Fruit fly (Drosophila melanogaster) whole organism, embryonic: ENCODE data around the gene Chrac-16.

Experiments used
- Aef1 ChIP-seq: fragments of 200-800 bp; sonication (Bioruptor generic); IDR thresholded peaks from 3 replicates; pipeline ENCODE4 v1.3.6; 2022; ENCODE audit warnings: missing biosample characterization, missing genetic modification characterization
- Atf3 ChIP-seq: fragments of 200-800 bp; sonication (Bioruptor generic); optimal IDR thresholded peaks from 3 replicates; lab custom pipeline; 2016; ENCODE audit warnings: missing biosample characterization, missing genetic modification characterization
- Blimp-1 ChIP-seq: fragments of 200-800 bp; sonication (Bioruptor generic); optimal IDR thresholded peaks from 3 replicates; lab custom pipeline; 2018; ENCODE audit warnings: missing biosample characterization, missing genetic modification characterization, mild to moderate bottlenecking, moderate library complexity, missing genetic modification reagents
- CG10267 ChIP-seq: fragments of 200-800 bp; sonication (Bioruptor generic); optimal IDR thresholded peaks from 2 replicates; lab custom pipeline; 2018; ENCODE audit warnings: missing biosample characterization, mild to moderate bottlenecking, missing genetic modification characterization, moderate library complexity
- CG12155 ChIP-seq: fragments of 200-800 bp; sonication (Bioruptor generic); optimal IDR thresholded peaks from 3 replicates; lab custom pipeline; 2016; ENCODE audit warnings: missing biosample characterization, missing genetic modification characterization
- CG12299 ChIP-seq: fragments of 200-800 bp; sonication (Bioruptor generic); optimal IDR thresholded peaks from 2 replicates; lab custom pipeline; 2018; ENCODE audit warnings: missing biosample characterization, mild to moderate bottlenecking, missing genetic modification characterization
- CG15073 ChIP-seq: fragments of 200-800 bp; sonication (Bioruptor generic); optimal IDR thresholded peaks from 2 replicates; lab custom pipeline; 2016; ENCODE audit warnings: missing biosample characterization, missing genetic modification characterization
- CG15696 ChIP-seq: fragments of 200-800 bp; sonication (Bioruptor generic); optimal IDR thresholded peaks from 2 replicates; lab custom pipeline; 2019; ENCODE audit warnings: missing biosample characterization, mild to moderate bottlenecking, missing genetic modification characterization, moderate library complexity
- CG1647 ChIP-seq: fragments of 200-800 bp; sonication (Bioruptor generic); optimal IDR thresholded peaks from 3 replicates; lab custom pipeline; 2016; ENCODE audit warnings: missing biosample characterization, missing genetic modification characterization
- CG16813 ChIP-seq: fragments of 200-800 bp; sonication (Bioruptor generic); IDR thresholded peaks from 3 replicates; pipeline ENCODE4 v1.3.6; 2022; ENCODE audit warnings: missing biosample characterization, missing genetic modification characterization; ENCODE audit not compliant: partially characterized antibody
- CG17802 ChIP-seq: fragments of 200-800 bp; sonication (Bioruptor generic); optimal IDR thresholded peaks from 2 replicates; lab custom pipeline; 2018; ENCODE audit warnings: missing biosample characterization, mild to moderate bottlenecking, missing genetic modification characterization, moderate library complexity
- CG18599 ChIP-seq: fragments of 200-800 bp; sonication (Bioruptor generic); optimal IDR thresholded peaks from 3 replicates; lab custom pipeline; 2017; ENCODE audit warnings: missing biosample characterization, missing genetic modification characterization, mild to moderate bottlenecking, moderate library complexity, missing genetic modification reagents
- CG18619 ChIP-seq: fragments of 200-800 bp; sonication (Bioruptor generic); optimal IDR thresholded peaks from 3 replicates; lab custom pipeline; 2017; ENCODE audit warnings: missing biosample characterization, mild to moderate bottlenecking, missing genetic modification characterization
- CG2678 ChIP-seq: fragments of 200-800 bp; sonication (Bioruptor generic); optimal IDR thresholded peaks from 3 replicates; lab custom pipeline; 2019; ENCODE audit warnings: missing biosample characterization, mild to moderate bottlenecking, missing genetic modification characterization, moderate library complexity
- CG31365 ChIP-seq: fragments of 200-800 bp; sonication (Bioruptor generic); optimal IDR thresholded peaks from 2 replicates; lab custom pipeline; 2018; ENCODE audit warnings: missing biosample characterization, mild to moderate bottlenecking, missing genetic modification characterization
- CG31388 ChIP-seq: fragments of 200-800 bp; sonication (Bioruptor generic); optimal IDR thresholded peaks from 2 replicates; lab custom pipeline; 2016; ENCODE audit warnings: missing biosample characterization, missing genetic modification characterization
- CG33213 ChIP-seq: fragments of 200-800 bp; sonication (Bioruptor generic); optimal IDR thresholded peaks from 3 replicates; lab custom pipeline; 2016; ENCODE audit warnings: missing biosample characterization, missing genetic modification characterization
- CG3838 ChIP-seq: fragments of 200-800 bp; sonication (Bioruptor generic); optimal IDR thresholded peaks from 3 replicates; lab custom pipeline; 2016; ENCODE audit warnings: missing biosample characterization, missing genetic modification characterization
- CG3847 ChIP-seq: fragments of 200-800 bp; sonication (Bioruptor generic); IDR thresholded peaks from 2 replicates; pipeline ENCODE4 v1.3.6; 2022; ENCODE audit warnings: missing biosample characterization, missing genetic modification characterization
- CG4282 ChIP-seq: fragments of 200-800 bp; sonication (Bioruptor generic); optimal IDR thresholded peaks from 2 replicates; lab custom pipeline; 2016; ENCODE audit warnings: missing biosample characterization, missing genetic modification characterization
- CG4707 ChIP-seq: fragments of 200-800 bp; sonication (Bioruptor generic); optimal IDR thresholded peaks from 2 replicates; lab custom pipeline; 2018; ENCODE audit warnings: missing biosample characterization, mild to moderate bottlenecking, missing genetic modification characterization, moderate library complexity
- CG6175 ChIP-seq: fragments of 200-800 bp; sonication (Bioruptor generic); IDR thresholded peaks from 3 replicates; pipeline ENCODE4 v1.3.6; 2022; ENCODE audit warnings: missing biosample characterization, missing genetic modification characterization
- CG7556 ChIP-seq: fragments of 200-800 bp; sonication (Bioruptor generic); optimal IDR thresholded peaks from 2 replicates; lab custom pipeline; 2017; ENCODE audit warnings: missing biosample characterization, mild to moderate bottlenecking, missing genetic modification characterization
- CG7786 ChIP-seq: fragments of 200-800 bp; sonication (Bioruptor generic); optimal IDR thresholded peaks from 2 replicates; lab custom pipeline; 2016; ENCODE audit warnings: missing biosample characterization, missing genetic modification characterization
- CG7987 ChIP-seq: fragments of 200-800 bp; sonication (Bioruptor generic); optimal IDR thresholded peaks from 2 replicates; lab custom pipeline; 2018; ENCODE audit warnings: missing biosample characterization, mild to moderate bottlenecking, missing genetic modification characterization, moderate library complexity
- CG8944 ChIP-seq: fragments of 200-800 bp; sonication (Bioruptor generic); optimal IDR thresholded peaks from 3 replicates; lab custom pipeline; 2016; ENCODE audit warnings: missing biosample characterization, missing genetic modification characterization
- Dip3 ChIP-seq: fragments of 200-800 bp; sonication (Bioruptor generic); optimal IDR thresholded peaks from 3 replicates; lab custom pipeline; 2016; ENCODE audit warnings: missing biosample characterization, missing genetic modification characterization
- Eip74EF ChIP-seq, 2 experiments: fragments of 200-800 bp in 1 of 2; fragments of >200 bp in 1 of 2; sonication (Bioruptor generic) in 1 of 2; optimal IDR thresholded peaks; 2 replicates each; lab custom pipeline; 2017 to 2019; ENCODE audit warnings: missing biosample characterization in 2 of 2, missing genetic modification characterization in 2 of 2, mild to moderate bottlenecking in 1 of 2, moderate library complexity in 1 of 2
- Ets97D ChIP-seq: fragments of 200-800 bp; sonication (Bioruptor generic); optimal IDR thresholded peaks from 3 replicates; lab custom pipeline; 2016; ENCODE audit warnings: missing biosample characterization, missing genetic modification characterization
- Hey ChIP-seq: fragments of 200-800 bp; sonication (Bioruptor generic); optimal IDR thresholded peaks from 3 replicates; lab custom pipeline; 2018; ENCODE audit warnings: missing biosample characterization, mild to moderate bottlenecking, missing genetic modification characterization
- Kr ChIP-seq: fragments of 200-800 bp; sonication (Bioruptor generic); optimal IDR thresholded peaks from 2 replicates; lab custom pipeline; 2017; ENCODE audit warnings: missing biosample characterization, mild to moderate bottlenecking, missing genetic modification characterization
- NFAT ChIP-seq: fragments of 200-800 bp; sonication (Bioruptor generic); IDR thresholded peaks from 2 replicates; pipeline ENCODE4 v1.3.6; 2022; ENCODE audit warnings: missing biosample characterization, missing genetic modification characterization
- Side ChIP-seq: fragments of 200-800 bp; sonication (Bioruptor generic); optimal IDR thresholded peaks from 2 replicates; lab custom pipeline; 2016; ENCODE audit warnings: missing biosample characterization, missing genetic modification characterization
- Sin3A ChIP-seq: fragments of >200 bp; optimal IDR thresholded peaks from 2 replicates; lab custom pipeline; 2018
- Sox100B ChIP-seq: fragments of 200-800 bp; sonication (Bioruptor generic); optimal IDR thresholded peaks from 3 replicates; lab custom pipeline; 2018; ENCODE audit warnings: missing biosample characterization, mild to moderate bottlenecking, missing genetic modification characterization
- br ChIP-seq: fragments of >200 bp; optimal IDR thresholded peaks from 2 replicates; lab custom pipeline; 2017
- caup ChIP-seq: fragments of 200-800 bp; sonication (Bioruptor generic); optimal IDR thresholded peaks from 3 replicates; lab custom pipeline; 2017; ENCODE audit warnings: missing biosample characterization, mild to moderate bottlenecking, missing genetic modification characterization, moderate library complexity; ENCODE audit not compliant: severe bottlenecking
- dpn ChIP-seq, 2 experiments: fragments of 200-800 bp; sonication (Bioruptor generic); optimal IDR thresholded peaks; 3 replicates each; lab custom pipeline; 2016; ENCODE audit warnings: missing biosample characterization in 2 of 2, missing genetic modification characterization in 2 of 2
- en ChIP-seq: fragments of 200-800 bp; sonication (Bioruptor generic); optimal IDR thresholded peaks from 2 replicates; lab custom pipeline; 2016; ENCODE audit warnings: missing biosample characterization, missing genetic modification characterization
- fd64A ChIP-seq: fragments of 200-800 bp; sonication (Bioruptor generic); optimal IDR thresholded peaks from 3 replicates; lab custom pipeline; 2018; ENCODE audit warnings: missing biosample characterization, mild to moderate bottlenecking, missing genetic modification characterization
- gsb-n ChIP-seq: fragments of 200-800 bp; sonication (Bioruptor generic); optimal IDR thresholded peaks from 3 replicates; lab custom pipeline; 2018; ENCODE audit warnings: missing biosample characterization, mild to moderate bottlenecking, missing genetic modification characterization
- lab ChIP-seq: fragments of 200-800 bp; sonication (Bioruptor generic); optimal IDR thresholded peaks from 3 replicates; lab custom pipeline; 2017; ENCODE audit warnings: missing biosample characterization, missing genetic modification characterization, mild to moderate bottlenecking, moderate library complexity, missing genetic modification reagents
- onecut ChIP-seq: fragments of 200-800 bp; sonication (Bioruptor generic); IDR thresholded peaks from 2 replicates; pipeline ENCODE4 v1.3.6; 2022; ENCODE audit warnings: missing biosample characterization, missing genetic modification characterization
- org-1 ChIP-seq: fragments of 200-800 bp; sonication (Bioruptor generic); optimal IDR thresholded peaks from 2 replicates; lab custom pipeline; 2017; ENCODE audit warnings: missing biosample characterization, missing genetic modification characterization
- rib ChIP-seq: fragments of 200-800 bp; sonication (Bioruptor generic); IDR thresholded peaks from 2 replicates; pipeline ENCODE4 v1.3.6; 2022; ENCODE audit warnings: missing biosample characterization, missing genetic modification characterization
- scrt ChIP-seq: fragments of 200-800 bp; sonication (Bioruptor generic); optimal IDR thresholded peaks from 2 replicates; lab custom pipeline; 2018; ENCODE audit warnings: missing biosample characterization, mild to moderate bottlenecking, missing genetic modification characterization, moderate library complexity
- sob ChIP-seq: fragments of 200-800 bp; sonication (Bioruptor generic); IDR thresholded peaks from 2 replicates; pipeline ENCODE4 v1.3.6; 2022; ENCODE audit warnings: missing biosample characterization, missing genetic modification characterization
- sqz ChIP-seq: fragments of 200-800 bp; sonication (Bioruptor generic); optimal IDR thresholded peaks from 3 replicates; lab custom pipeline; 2018; ENCODE audit warnings: missing biosample characterization, mild to moderate bottlenecking, missing genetic modification characterization
- vnd ChIP-seq: fragments of 200-800 bp; sonication (Bioruptor generic); IDR thresholded peaks from 3 replicates; pipeline ENCODE4 v1.3.6; 2022; ENCODE audit warnings: missing biosample characterization, missing genetic modification characterization; ENCODE audit not compliant: partially characterized antibody

Gene Chrac-16

dm6 chrX:12003437-12004394 is 14.0 kb downstream of the Chrac-16 start, which contains the start of gene fw (continued):
- TF ChIP-seq CG10267 (tag; lab: Kevin White, UChicago) (peak; percentile 9), Hey (no peak), CG16813 (GFP tag; lab: Robert Waterston, UW) (no peak), org-1 (GFP tag; lab: Kevin White, UChicago) (peak; percentile 35), CG31365 (tag; lab: Kevin White, UChicago) (no peak), Eip74EF (GFP tag; optimal IDR thresholded peaks at IDR 0.05; lab: Kevin White, UChicago) (no peak), Blimp-1 (GFP tag; lab: Kevin White, UChicago) (peak; percentile 14), br (lab: Kevin White, UChicago) (no peak), Sin3A (lab: Kevin White, UChicago) (no peak), rib (GFP tag; lab: Robert Waterston, UW) (peak; percentile 27; the same call in 1 of the 2 replicates), CG2678 (no peak), CG12299 (tag; lab: Kevin White, UChicago) (no peak), Ets97D (no peak), CG7786 (GFP tag; lab: Kevin White, UChicago) (peak; percentile 16), CG33213 (peak; percentile 10), CG17802 (tag; lab: Kevin White, UChicago) (no peak), CG4282 (GFP tag; lab: Kevin White, UChicago) (no peak), CG7987 (GFP tag; lab: Kevin White, UChicago) (no peak), sqz (no peak), CG18619 (GFP tag; lab: Kevin White, UChicago) (no peak), scrt (GFP tag; lab: Kevin White, UChicago) (no peak), lab (GFP tag; lab: Kevin White, UChicago) (peak; percentile 11), fd64A (GFP tag; lab: Kevin White, UChicago) (no peak), Kr (GFP tag; lab: Kevin White, UChicago) (no peak), Aef1 (GFP tag; lab: Robert Waterston, UW) (no peak), dpn (GFP tag; optimal IDR thresholded peaks at IDR 0.05; lab: Kevin White, UChicago) (peak; percentile 7 to 34), CG3847 (GFP tag; lab: Robert Waterston, UW) (no peak; the same call in 1 of the 2 replicates), Side (GFP tag; lab: Kevin White, UChicago) (no peak), gsb-n (tag; lab: Kevin White, UChicago) (no peak), sob (GFP tag; lab: Robert Waterston, UW) (no peak), CG1647 (GFP tag; lab: Kevin White, UChicago) (no peak), onecut (no peak), CG6175 (GFP tag; lab: Robert Waterston, UW) (no peak; the same call in 2 of the 3 replicates), CG8944 (peak; percentile 0), CG3838 (GFP tag; lab: Kevin White, UChicago) (no peak), Atf3 (GFP tag; lab: Kevin White, UChicago) (no peak), CG31388 (GFP tag; lab: Kevin White, UChicago) (no peak), CG15073 (GFP tag; lab: Kevin White, UChicago) (no peak), CG4707 (GFP tag; lab: Kevin White, UChicago) (peak; percentile 92), NFAT (GFP tag; lab: Robert Waterston, UW) (no peak), Sox100B (GFP tag; lab: Kevin White, UChicago) (no peak), CG12155 (GFP tag; lab: Kevin White, UChicago) (no peak), CG15696 (no peak), CG18599 (GFP tag; lab: Kevin White, UChicago) (peak; percentile 45), CG7556 (GFP tag; lab: Kevin White, UChicago) (no peak), Dip3 (GFP tag; lab: Kevin White, UChicago) (no peak), en (no peak), vnd (GFP tag; lab: Robert Waterston, UW) (no peak), caup (GFP tag; lab: Kevin White, UChicago) (no peak)
